Fruit fly (Drosophila melanogaster) Kc167 (cell line): ENCODE measurements around the gene mRRF1.

Source experiments
- Myc ChIP-seq: fragments of >200 bp; optimal IDR thresholded peaks from 2 replicates; lab custom pipeline; 2017; ENCODE audit warnings: missing external identifiers
- h ChIP-seq: fragments of >200 bp; optimal IDR thresholded peaks from 3 replicates; lab custom pipeline; 2018; ENCODE audit warnings: missing external identifiers
- psq ChIP-seq: fragments of >200 bp; optimal IDR thresholded peaks from 2 replicates; lab custom pipeline; 2017; ENCODE audit warnings: missing external identifiers
- ttk ChIP-seq: sonication (Bioruptor generic); optimal IDR thresholded peaks from 2 replicates; lab custom pipeline; 2017; ENCODE audit warnings: missing external identifiers

- TF ChIP-seq Myc (lab: Kevin White, UChicago): no peak
- TF ChIP-seq psq: no peak
- no peak for TF ChIP-seq ttk (lab: Kevin White, UChicago)
- no peak for TF ChIP-seq h
These were observed 8.3 kb downstream of the mRRF1 start, which contains the start of the genes Hsp67Bc, CG4456 and Hsp22 for dm6 chr3L:9372278-9372975.
